Comparison of ENCODE assay signal across 4 fruit fly cellular contexts in the genomic region with DNA sequence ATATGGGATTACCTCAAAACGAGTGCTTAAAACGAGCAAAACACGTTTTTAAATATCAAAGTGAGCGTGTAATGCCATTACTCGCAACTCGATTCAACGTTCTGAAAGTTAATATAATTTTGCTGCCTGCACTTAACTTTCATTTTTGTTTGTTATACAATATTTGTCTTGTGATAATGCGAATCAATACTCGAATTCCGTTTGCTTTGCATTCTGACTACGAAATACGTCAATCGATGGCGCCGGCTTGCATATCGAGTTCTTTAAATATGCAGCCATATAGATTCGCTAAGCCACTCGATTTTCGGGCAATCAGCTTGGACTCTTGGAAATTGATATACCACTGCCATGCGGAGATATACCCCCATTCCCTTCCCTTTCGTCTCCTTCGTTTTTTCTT.
TF ChIP-seq lines count a peak whose summit lies in the region.

No protein-coding gene starts in this region.

- TF ChIP-seq CTCF in whole organism, embryonic (GFP tag; optimal IDR thresholded peaks at IDR 0.05; lab: Kevin White, UChicago): no peak

TF ChIP-seq in whole organism, adult, 20 proteins besides CTCF, POLR2A, EP300 and RAD21:
- TF ChIP-seq tj (GFP tag; optimal IDR thresholded peaks at IDR 0.05; lab: Kevin White, UChicago): peak; percentile 71
- TF ChIP-seq bab1 (GFP tag; optimal IDR thresholded peaks at IDR 0.05; lab: Kevin White, UChicago): no peak

TF ChIP-seq in whole organism, embryonic, 481 proteins besides CTCF, POLR2A, EP300 and RAD21 (continues in another document):
- TF ChIP-seq Fer3 (tag; optimal IDR thresholded peaks at IDR 0.05; lab: Kevin White, UChicago): no peak
- TF ChIP-seq prd (optimal IDR thresholded peaks at IDR 0.05; lab: Kevin White, UChicago): no peak
- TF ChIP-seq prd (GFP tag; IDR thresholded peaks at IDR 0.05; lab: Robert Waterston, UW): no peak
- no peak for TF ChIP-seq CG7556 (GFP tag; optimal IDR thresholded peaks at IDR 0.05; lab: Kevin White, UChicago)
- TF ChIP-seq CG17385 (GFP tag; optimal IDR thresholded peaks at IDR 0.05; lab: Kevin White, UChicago): no peak
- no peak for TF ChIP-seq cwo (GFP tag; optimal IDR thresholded peaks at IDR 0.05; lab: Kevin White, UChicago)
- TF ChIP-seq MTF-1 (GFP tag; optimal IDR thresholded peaks at IDR 0.05; lab: Kevin White, UChicago; ENCODE audit: borderline replicate concordance): peak; percentile 10
- TF ChIP-seq Med (GFP tag; lab: Kevin White, UChicago): peak; percentile 37
- TF ChIP-seq CG6813 (GFP tag; optimal IDR thresholded peaks at IDR 0.05; lab: Kevin White, UChicago): peak; percentile 15
- peak; percentile 26 for TF ChIP-seq dmrt11E (tag; optimal IDR thresholded peaks at IDR 0.05; lab: Kevin White, UChicago)
- no peak for TF ChIP-seq vfl (GFP tag; optimal IDR thresholded peaks at IDR 0.05; lab: Kevin White, UChicago)
- no peak for TF ChIP-seq CG17568 (GFP tag; optimal IDR thresholded peaks at IDR 0.05; lab: Kevin White, UChicago)
- no peak for TF ChIP-seq gt (GFP tag; IDR thresholded peaks at IDR 0.05; lab: Robert Waterston, UW)
- 0 out of 3 replicates have a peak, but pooled peaks have one; percentile 46 for TF ChIP-seq ci (GFP tag; IDR thresholded peaks at IDR 0.05; lab: Robert Waterston, UW)
- no peak for TF ChIP-seq gem (tag; optimal IDR thresholded peaks at IDR 0.05; lab: Kevin White, UChicago)
- no peak for TF ChIP-seq CG12744 (GFP tag; optimal IDR thresholded peaks at IDR 0.05; lab: Kevin White, UChicago)
- TF ChIP-seq Bteb2 (GFP tag; optimal IDR thresholded peaks at IDR 0.05; lab: Kevin White, UChicago): no peak
- TF ChIP-seq Blimp-1 (GFP tag; optimal IDR thresholded peaks at IDR 0.05; lab: Kevin White, UChicago): peak; percentile 2
- no peak for TF ChIP-seq Dip3 (GFP tag; optimal IDR thresholded peaks at IDR 0.05; lab: Kevin White, UChicago)
- TF ChIP-seq stc (GFP tag; IDR thresholded peaks at IDR 0.05; lab: Robert Waterston, UW): 0 out of 2 replicates have a peak, but pooled peaks have one; percentile 16
- no peak for TF ChIP-seq BtbVII (GFP tag; optimal IDR thresholded peaks at IDR 0.05; lab: Kevin White, UChicago)
- TF ChIP-seq zen2 (GFP tag; IDR thresholded peaks at IDR 0.05; lab: Robert Waterston, UW; ENCODE audit: partially characterized antibody): no peak
- no peak for TF ChIP-seq CG31441 (GFP tag; IDR thresholded peaks at IDR 0.05; lab: Robert Waterston, UW)
- no peak for TF ChIP-seq CG14014 (GFP tag; IDR thresholded peaks at IDR 0.05; lab: Robert Waterston, UW)
- TF ChIP-seq CG2875 (GFP tag; optimal IDR thresholded peaks at IDR 0.05; lab: Kevin White, UChicago): peak; percentile 16
- TF ChIP-seq CG15073 (GFP tag; optimal IDR thresholded peaks at IDR 0.05; lab: Kevin White, UChicago): no peak
- TF ChIP-seq CG8478 (optimal IDR thresholded peaks at IDR 0.05; lab: Kevin White, UChicago): no peak
- no peak for TF ChIP-seq dpn (GFP tag; optimal IDR thresholded peaks at IDR 0.05; lab: Kevin White, UChicago)

TF ChIP-seq in whole organism, prepupa, 60 proteins besides CTCF, POLR2A, EP300 and RAD21:
- TF ChIP-seq spab (GFP tag; optimal IDR thresholded peaks at IDR 0.05; lab: Kevin White, UChicago) (no peak), Ets21C (GFP tag; optimal IDR thresholded peaks at IDR 0.05; lab: Kevin White, UChicago) (no peak), Blimp-1 (GFP tag; optimal IDR thresholded peaks at IDR 0.05; lab: Kevin White, UChicago) (peak; percentile 41), ss (GFP tag; optimal IDR thresholded peaks at IDR 0.05; lab: Kevin White, UChicago) (no peak), Eip93F (GFP tag; optimal IDR thresholded peaks at IDR 0.05; lab: Kevin White, UChicago) (no peak), Sox102F (GFP tag; optimal IDR thresholded peaks at IDR 0.05; lab: Kevin White, UChicago) (peak; percentile 16), acj6 (GFP tag; optimal IDR thresholded peaks at IDR 0.05; lab: Kevin White, UChicago) (no peak), lz (GFP tag; optimal IDR thresholded peaks at IDR 0.05; lab: Kevin White, UChicago) (no peak), CG7368 (GFP tag; optimal IDR thresholded peaks at IDR 0.05; lab: Kevin White, UChicago) (no peak), CG10631 (GFP tag; optimal IDR thresholded peaks at IDR 0.05; lab: Kevin White, UChicago) (no peak), Met (GFP tag; optimal IDR thresholded peaks at IDR 0.05; lab: Kevin White, UChicago) (no peak), Eip75B (GFP tag; optimal IDR thresholded peaks at IDR 0.05; lab: Kevin White, UChicago) (no peak), CG8319 (GFP tag; optimal IDR thresholded peaks at IDR 0.05; lab: Kevin White, UChicago) (no peak), CG11902 (GFP tag; optimal IDR thresholded peaks at IDR 0.05; lab: Kevin White, UChicago) (no peak), CG6854 (GFP tag; optimal IDR thresholded peaks at IDR 0.05; lab: Kevin White, UChicago) (no peak), CG6276 (GFP tag; optimal IDR thresholded peaks at IDR 0.05; lab: Kevin White, UChicago) (no peak), CG15336 (GFP tag; IDR thresholded peaks at IDR 0.05; lab: Robert Waterston, UW) (no peak), vri (GFP tag; optimal IDR thresholded peaks at IDR 0.05; lab: Kevin White, UChicago) (peak; percentile 77)
TF ChIP-seq in whole organism, prepupa: peak in this region for 3.

TF ChIP-seq in whole organism, wandering third instar larva, 38 proteins besides CTCF, POLR2A, EP300 and RAD21:
- TF ChIP-seq Hnf4 (GFP tag; optimal IDR thresholded peaks at IDR 0.05; lab: Kevin White, UChicago) (peak; percentile 40), Sp1 (GFP tag; optimal IDR thresholded peaks at IDR 0.05; lab: Kevin White, UChicago) (no peak), Myc (optimal IDR thresholded peaks at IDR 0.05; lab: Kevin White, UChicago) (no peak), fru (GFP tag; optimal IDR thresholded peaks at IDR 0.05; lab: Kevin White, UChicago) (peak; percentile 58), OdsH (GFP tag; optimal IDR thresholded peaks at IDR 0.05; lab: Kevin White, UChicago) (peak; percentile 34), GATAd (GFP tag; optimal IDR thresholded peaks at IDR 0.05; lab: Kevin White, UChicago) (no peak), N (GFP tag; optimal IDR thresholded peaks at IDR 0.05; lab: Kevin White, UChicago) (no peak), sv (GFP tag; optimal IDR thresholded peaks at IDR 0.05; lab: Kevin White, UChicago) (no peak), psq (GFP tag; optimal IDR thresholded peaks at IDR 0.05; lab: Kevin White, UChicago) (peak; percentile 4), h (GFP tag; optimal IDR thresholded peaks at IDR 0.05; lab: Kevin White, UChicago) (peak; percentile 4), br (GFP tag; optimal IDR thresholded peaks at IDR 0.05; lab: Kevin White, UChicago) (peak; percentile 7), CrebA (GFP tag; optimal IDR thresholded peaks at IDR 0.05; lab: Kevin White, UChicago; ENCODE audit: borderline replicate concordance) (no peak), HLH106 (tag; optimal IDR thresholded peaks at IDR 0.05; lab: Kevin White, UChicago) (no peak), dsf (GFP tag; optimal IDR thresholded peaks at IDR 0.05; lab: Kevin White, UChicago; ENCODE audit: borderline replicate concordance) (no peak), jim (GFP tag; optimal IDR thresholded peaks at IDR 0.05; lab: Kevin White, UChicago) (no peak), usp (GFP tag; optimal IDR thresholded peaks at IDR 0.05; lab: Kevin White, UChicago) (no peak), woc (GFP tag; optimal IDR thresholded peaks at IDR 0.05; lab: Kevin White, UChicago) (no peak), Vsx2 (GFP tag; optimal IDR thresholded peaks at IDR 0.05; lab: Kevin White, UChicago; ENCODE audit: partially characterized antibody) (no peak), brk (GFP tag; optimal IDR thresholded peaks at IDR 0.05; lab: Kevin White, UChicago) (no peak), pan (optimal IDR thresholded peaks at IDR 0.05; lab: Kevin White, UChicago) (no peak), tai (GFP tag; optimal IDR thresholded peaks at IDR 0.05; lab: Kevin White, UChicago) (no peak), Dfd (GFP tag; optimal IDR thresholded peaks at IDR 0.05; lab: Kevin White, UChicago) (no peak), CG9705 (GFP tag; optimal IDR thresholded peaks at IDR 0.05; lab: Kevin White, UChicago) (no peak), rgr (GFP tag; optimal IDR thresholded peaks at IDR 0.05; lab: Kevin White, UChicago) (peak; percentile 56), Hr83 (GFP tag; optimal IDR thresholded peaks at IDR 0.05; lab: Kevin White, UChicago; ENCODE audit: poor library complexity, severe bottlenecking) (peak; percentile 41), foxo (GFP tag; optimal IDR thresholded peaks at IDR 0.05; lab: Kevin White, UChicago) (peak in 1 of 2 experiments; percentile 22)
